Worm (Caenorhabditis elegans) whole organism, midembryonic: ENCODE measurements around the gene srt-49.
"Not testable (repeated sequence)": the region's sequence is repeated elsewhere in the genome, so short reads cannot be mapped to it uniquely, and the experiment has no call there.

Source experiments
- T22C8.4 ChIP-seq: fragments of 200-800 bp; sonication (Bioruptor generic); IDR thresholded peaks from 2 replicates; pipeline ENCODE4 v1.3.6; 2022; ENCODE audit warnings: missing genetic modification characterization, missing compliant biosample characterization
- cog-1 ChIP-seq: sonication (generic microtip); optimal IDR thresholded peaks from 2 replicates; lab custom pipeline; 2016; ENCODE audit warnings: missing genetic modification characterization, missing compliant biosample characterization
- flt-1 ChIP-seq: fragments of 200-800 bp; sonication (Bioruptor generic); IDR thresholded peaks from 2 replicates; pipeline ENCODE4 v1.3.6; 2022; ENCODE audit warnings: missing genetic modification characterization, missing compliant biosample characterization
- klf-2 ChIP-seq: fragments of 200-800 bp; sonication (Bioruptor generic); conservative IDR thresholded peaks from 2 replicates; pipeline ENCODE4 v1.3.6; 2022; ENCODE audit warnings: missing genetic modification reagents, missing genetic modification characterization, missing compliant biosample characterization
- med-1 ChIP-seq: sonication (generic microtip); optimal IDR thresholded peaks from 2 replicates; lab custom pipeline; 2017; ENCODE audit warnings: missing genetic modification characterization, mild to moderate bottlenecking, missing compliant biosample characterization, antibody characterized with exemption, missing genetic modification reagents; ENCODE audit not compliant: insufficient read depth
- ref-1 ChIP-seq: fragments of 200-800 bp; sonication (Bioruptor generic); conservative IDR thresholded peaks from 2 replicates; pipeline ENCODE4 v1.3.6; 2022; ENCODE audit warnings: missing genetic modification reagents, missing genetic modification characterization, missing compliant biosample characterization
- tab-1 ChIP-seq: fragments of 200-800 bp; sonication (Bioruptor generic); IDR thresholded peaks from 2 replicates; pipeline ENCODE4 v1.3.6; 2022; ENCODE audit warnings: missing genetic modification characterization, missing compliant biosample characterization
- ztf-23 ChIP-seq: fragments of 200-800 bp; sonication (Bioruptor generic); IDR thresholded peaks from 2 replicates; pipeline ENCODE4 v1.3.6; 2022; ENCODE audit warnings: missing genetic modification reagents, missing genetic modification characterization, missing compliant biosample characterization
- ztf-29 ChIP-seq: fragments of 200-800 bp; sonication (Bioruptor generic); IDR thresholded peaks from 2 replicates; pipeline ENCODE4 v1.3.6; 2022; ENCODE audit warnings: missing genetic modification reagents, missing genetic modification characterization, missing compliant biosample characterization

Gene srt-49

ce11 chrIV:15098294-15098693 lies at the start of gene srt-49:
TSS of gene srt-49 (minus strand) at chrIV:15098394.
- no peak for TF ChIP-seq flt-1 (GFP tag; lab: Robert Waterston, UW)
- TF ChIP-seq med-1 (GFP tag; lab: Kevin White, UChicago) = no peak
- no peak for TF ChIP-seq cog-1 (tag; lab: Kevin White, UChicago)
- TF ChIP-seq ref-1 = no peak
- no peak for TF ChIP-seq ztf-23 (GFP tag; lab: Robert Waterston, UW)
- TF ChIP-seq T22C8.4 (GFP tag; lab: Robert Waterston, UW) = no peak
- TF ChIP-seq tab-1 (GFP tag; lab: Robert Waterston, UW) = no peak
- no peak for TF ChIP-seq klf-2 (GFP tag; lab: Robert Waterston, UW)
- no peak for TF ChIP-seq ztf-29 (GFP tag; lab: Robert Waterston, UW)

- no peak for TF ChIP-seq flt-1 (GFP tag; lab: Robert Waterston, UW)
- no peak for TF ChIP-seq cog-1 (tag; lab: Kevin White, UChicago)
Measured at ce11 chrIV:15147104-15147503, 48.9 kb upstream of the srt-49 start, which contains the start of gene str-78. TSS of gene str-78 (minus strand) at chrIV:15147204.

DNA sequence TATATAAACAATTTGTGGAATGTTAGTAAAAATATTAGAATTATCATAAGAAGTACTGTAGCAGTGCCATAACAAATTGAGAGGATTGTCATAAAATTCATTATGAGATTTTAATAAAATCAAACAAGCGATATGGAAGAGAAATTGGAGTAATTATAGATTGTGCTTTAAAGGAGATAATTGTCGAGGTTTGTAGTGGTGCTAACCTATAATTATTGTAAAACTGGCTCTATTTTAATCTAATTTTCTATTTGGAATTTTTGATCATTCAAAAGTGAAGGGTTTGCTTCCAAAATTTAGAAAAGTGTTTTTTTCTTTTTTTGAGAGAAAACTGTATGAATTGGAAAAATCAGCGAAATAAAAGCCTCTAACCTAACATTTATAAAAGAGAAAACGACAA lies 42.6 kb upstream of the srt-49 start, which contains the start of gene srg-51:
srg-51 (minus strand) TSS at position 101 of the 400 bp plus-strand sequence.
- TF ChIP-seq klf-2 (GFP tag; lab: Robert Waterston, UW) (no peak), flt-1 (GFP tag; lab: Robert Waterston, UW) (no peak), cog-1 (tag; lab: Kevin White, UChicago) (no peak), T22C8.4 (GFP tag; lab: Robert Waterston, UW) (no peak), ref-1 (no peak), ztf-29 (GFP tag; lab: Robert Waterston, UW) (no peak), tab-1 (GFP tag; lab: Robert Waterston, UW) (no peak), ztf-23 (GFP tag; lab: Robert Waterston, UW) (no peak), med-1 (GFP tag; lab: Kevin White, UChicago) (no peak)

DNA sequence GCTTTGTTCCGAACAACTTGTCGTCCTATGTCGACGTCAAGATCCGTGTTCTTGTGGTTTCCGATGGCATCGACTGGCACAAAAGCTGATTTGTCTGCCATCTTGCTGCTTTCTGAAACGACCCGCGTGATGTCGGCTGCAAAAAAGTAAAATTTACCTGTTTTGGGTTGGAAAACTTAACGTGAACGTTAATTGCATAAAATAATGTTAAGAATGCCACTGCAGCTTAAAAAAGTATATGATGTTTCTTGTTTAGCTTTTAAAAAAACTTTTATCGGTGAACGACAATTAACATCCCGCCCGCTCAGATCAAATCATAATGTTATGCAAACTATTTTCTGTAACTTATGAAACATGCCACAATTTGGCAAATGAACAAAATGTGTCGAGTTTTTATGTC lies 35.7 kb upstream of the srt-49 start, which contains the start of gene M199.8:
M199.8 (minus strand) TSS at position 101 of the 400 bp plus-strand sequence.
- TF ChIP-seq cog-1 (tag; lab: Kevin White, UChicago); T22C8.4 (GFP tag; lab: Robert Waterston, UW); flt-1 (GFP tag; lab: Robert Waterston, UW): not testable (repeated sequence)

DNA sequence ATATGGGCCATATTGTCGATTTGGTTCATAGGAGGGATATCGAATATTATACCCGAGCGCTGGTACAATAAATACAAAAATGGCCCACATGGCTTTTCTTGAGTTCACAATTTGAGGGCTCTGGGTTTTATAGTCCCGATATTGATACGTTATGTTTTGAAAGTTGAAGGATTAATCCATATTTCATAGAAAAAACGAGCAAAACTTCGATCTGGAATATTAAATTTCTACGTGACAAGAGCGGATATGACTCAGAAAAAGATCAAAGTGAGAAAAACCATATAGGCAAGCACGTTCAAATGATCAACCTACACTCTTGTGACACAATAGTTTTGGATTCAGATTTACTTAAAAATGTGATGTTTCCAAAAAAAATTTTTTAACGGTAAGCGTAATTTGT lies 33.5 kb upstream of the srt-49 start, which contains the start of gene col-135:
col-135 (minus strand) TSS at position 101 of the 400 bp plus-strand sequence.
- TF ChIP-seq med-1 (GFP tag; lab: Kevin White, UChicago) (no peak), tab-1 (GFP tag; lab: Robert Waterston, UW) (no peak), ztf-23 (GFP tag; lab: Robert Waterston, UW) (no peak), ztf-29 (GFP tag; lab: Robert Waterston, UW) (no peak), klf-2 (GFP tag; lab: Robert Waterston, UW) (no peak), cog-1 (tag; lab: Kevin White, UChicago) (no peak), T22C8.4 (GFP tag; lab: Robert Waterston, UW) (no peak), flt-1 (GFP tag; lab: Robert Waterston, UW) (no peak), ref-1 (no peak)

ce11 chrIV:15130189-15130588 lies 32.0 kb upstream of the srt-49 start:
- peak; percentile 67; the same call in 1 of the 2 replicates for TF ChIP-seq klf-2 (GFP tag; lab: Robert Waterston, UW)

DNA sequence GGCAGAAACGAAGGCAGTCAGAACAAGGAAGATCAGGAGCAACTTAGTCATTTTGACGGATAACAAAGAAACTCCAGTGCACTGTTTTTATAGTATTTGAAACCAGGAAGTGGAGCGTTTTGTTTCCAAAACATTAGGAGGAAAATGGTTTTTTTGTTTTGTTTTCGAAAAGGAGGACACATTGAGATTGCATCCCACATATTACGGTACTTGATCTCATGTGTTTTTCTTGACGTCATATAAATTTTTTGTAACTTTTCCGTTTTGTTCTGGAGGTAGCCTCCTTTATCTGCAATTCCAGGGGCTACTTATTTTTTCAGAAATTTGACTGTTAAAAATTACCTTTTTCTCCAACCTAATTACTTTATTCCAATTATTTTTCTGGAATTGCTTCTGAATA lies 29.5 kb upstream of the srt-49 start, which contains the start of gene M199.9:
M199.9 (minus strand) TSS at position 101 of the 400 bp plus-strand sequence.
- TF ChIP-seq tab-1 (GFP tag; lab: Robert Waterston, UW) = no peak
- TF ChIP-seq ztf-29 (GFP tag; lab: Robert Waterston, UW) = no peak
- TF ChIP-seq flt-1 (GFP tag; lab: Robert Waterston, UW) = no peak
- TF ChIP-seq cog-1 (tag; lab: Kevin White, UChicago) = no peak
- no peak for TF ChIP-seq klf-2 (GFP tag; lab: Robert Waterston, UW)
- TF ChIP-seq med-1 (GFP tag; lab: Kevin White, UChicago) = no peak
- TF ChIP-seq ref-1 = no peak
- no peak for TF ChIP-seq ztf-23 (GFP tag; lab: Robert Waterston, UW)
- TF ChIP-seq T22C8.4 (GFP tag; lab: Robert Waterston, UW) = no peak

DNA sequence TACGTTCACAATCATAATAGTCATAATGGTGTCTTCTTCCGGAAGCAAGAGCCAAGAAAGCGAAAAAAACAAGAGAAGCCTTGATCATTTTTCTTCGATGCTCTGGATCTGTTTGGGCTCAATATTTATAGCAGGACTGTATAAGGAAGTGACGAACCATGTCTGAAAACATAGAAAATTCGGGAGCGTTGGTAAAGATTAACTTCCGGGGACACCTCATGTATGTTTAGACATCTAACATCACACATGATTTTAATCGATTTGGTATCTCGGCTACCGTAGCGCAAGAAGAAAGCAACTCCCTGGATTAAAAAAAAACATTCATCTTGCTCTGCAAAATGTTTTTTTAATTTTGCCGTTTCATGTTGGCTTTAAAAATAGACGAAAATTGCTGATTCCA lies 27.8 kb upstream of the srt-49 start, which contains the start of gene clec-190:
clec-190 (minus strand) TSS at position 101 of the 400 bp plus-strand sequence.
- TF ChIP-seq ref-1 = no peak
- no peak for TF ChIP-seq ztf-23 (GFP tag; lab: Robert Waterston, UW)
- TF ChIP-seq T22C8.4 (GFP tag; lab: Robert Waterston, UW) = no peak
- TF ChIP-seq flt-1 (GFP tag; lab: Robert Waterston, UW) = no peak
- TF ChIP-seq cog-1 (tag; lab: Kevin White, UChicago) = no peak
- TF ChIP-seq med-1 (GFP tag; lab: Kevin White, UChicago) = no peak
- TF ChIP-seq tab-1 (GFP tag; lab: Robert Waterston, UW) = no peak
- no peak for TF ChIP-seq klf-2 (GFP tag; lab: Robert Waterston, UW)
- no peak for TF ChIP-seq ztf-29 (GFP tag; lab: Robert Waterston, UW)

DNA sequence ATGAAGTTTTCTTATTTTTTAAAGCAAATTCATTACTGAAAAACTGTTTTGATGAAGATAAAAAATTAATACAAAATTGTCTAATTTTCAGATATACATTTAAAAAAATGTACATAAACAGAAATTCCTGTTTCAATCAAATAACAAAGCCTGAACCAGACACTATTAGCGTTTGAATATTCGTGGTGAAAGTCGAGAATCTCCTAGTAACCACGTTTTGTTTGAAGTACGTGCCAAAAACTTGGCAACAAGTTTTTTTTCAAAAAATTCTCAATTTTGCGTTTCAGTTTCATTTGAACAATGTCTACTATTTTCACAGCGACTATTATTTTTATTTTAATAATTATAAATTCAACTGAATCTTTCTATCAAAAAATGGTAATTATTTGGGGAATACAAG lies 24.7 kb upstream of the srt-49 start, which contains the start of gene M199.7:
M199.7 (plus strand) TSS at position 301 of the 400 bp plus-strand sequence.
- TF ChIP-seq flt-1 (GFP tag; lab: Robert Waterston, UW) = no peak
- TF ChIP-seq cog-1 (tag; lab: Kevin White, UChicago) = no peak
- no peak for TF ChIP-seq ztf-23 (GFP tag; lab: Robert Waterston, UW)
- TF ChIP-seq klf-2 (GFP tag; lab: Robert Waterston, UW) = no peak
- no peak for TF ChIP-seq tab-1 (GFP tag; lab: Robert Waterston, UW)
- TF ChIP-seq med-1 (GFP tag; lab: Kevin White, UChicago) = no peak
- no peak for TF ChIP-seq T22C8.4 (GFP tag; lab: Robert Waterston, UW)
- no peak for TF ChIP-seq ztf-29 (GFP tag; lab: Robert Waterston, UW)
- TF ChIP-seq ref-1 = no peak
